Fruit fly (Drosophila melanogaster) whole organism, embryonic: Measurements from ENCODE around the gene Tis11.

Source experiments
- ATbp ChIP-seq: fragments of 200-800 bp; sonication (Bioruptor generic); optimal IDR thresholded peaks from 2 replicates; lab custom pipeline; 2017; ENCODE audit warnings: missing biosample characterization, mild to moderate bottlenecking, missing genetic modification characterization, missing genetic modification reagents
- Aef1 ChIP-seq: fragments of 200-800 bp; sonication (Bioruptor generic); IDR thresholded peaks from 3 replicates; pipeline ENCODE4 v1.3.6; 2022; ENCODE audit warnings: missing biosample characterization, missing genetic modification characterization
- Atf-2 ChIP-seq: fragments of 200-800 bp; sonication (Bioruptor generic); optimal IDR thresholded peaks from 2 replicates; lab custom pipeline; 2016; ENCODE audit warnings: missing biosample characterization, missing genetic modification characterization
- CG10321 ChIP-seq: fragments of 200-800 bp; sonication (Bioruptor generic); IDR thresholded peaks from 2 replicates; pipeline ENCODE4 v1.3.6; 2022; ENCODE audit warnings: missing biosample characterization, missing genetic modification characterization
- CG10462 ChIP-seq: fragments of 200-800 bp; sonication (Bioruptor generic); optimal IDR thresholded peaks from 2 replicates; lab custom pipeline; 2016; ENCODE audit warnings: missing biosample characterization, missing genetic modification characterization
- CG11247 ChIP-seq: fragments of 200-800 bp; sonication (Bioruptor generic); IDR thresholded peaks from 2 replicates; pipeline ENCODE4 v1.3.6; 2022; ENCODE audit warnings: missing biosample characterization, missing genetic modification characterization
- CG1603 ChIP-seq: fragments of 200-800 bp; sonication (Bioruptor generic); optimal IDR thresholded peaks from 2 replicates; lab custom pipeline; 2019; ENCODE audit warnings: missing biosample characterization, mild to moderate bottlenecking, missing genetic modification characterization, moderate library complexity
- CG17186 ChIP-seq: fragments of 200-800 bp; sonication (Bioruptor generic); optimal IDR thresholded peaks from 3 replicates; lab custom pipeline; 2017; ENCODE audit warnings: missing biosample characterization, missing genetic modification reagents, missing genetic modification characterization
- CG1792 ChIP-seq: fragments of 200-800 bp; sonication (Bioruptor generic); optimal IDR thresholded peaks from 2 replicates; lab custom pipeline; 2016; ENCODE audit warnings: missing biosample characterization, missing genetic modification characterization
- CG2199 ChIP-seq: fragments of 200-800 bp; sonication (Bioruptor generic); IDR thresholded peaks from 3 replicates; pipeline ENCODE4 v1.3.6; 2022; ENCODE audit warnings: missing biosample characterization, missing genetic modification characterization
- CG31388 ChIP-seq: fragments of 200-800 bp; sonication (Bioruptor generic); optimal IDR thresholded peaks from 2 replicates; lab custom pipeline; 2016; ENCODE audit warnings: missing biosample characterization, missing genetic modification characterization
- CG32532 ChIP-seq: fragments of 200-800 bp; sonication (Bioruptor generic); IDR thresholded peaks from 2 replicates; pipeline ENCODE4 v1.3.6; 2022; ENCODE audit warnings: missing biosample characterization, missing genetic modification characterization
- CG33213 ChIP-seq: fragments of 200-800 bp; sonication (Bioruptor generic); optimal IDR thresholded peaks from 3 replicates; lab custom pipeline; 2016; ENCODE audit warnings: missing biosample characterization, missing genetic modification characterization
- CG34422 ChIP-seq: fragments of 200-800 bp; sonication (Bioruptor generic); IDR thresholded peaks from 3 replicates; pipeline ENCODE4 v1.3.6; 2022; ENCODE audit warnings: missing biosample characterization, missing genetic modification characterization
- CG4730 ChIP-seq: fragments of 200-800 bp; sonication (Bioruptor generic); IDR thresholded peaks from 2 replicates; pipeline ENCODE4 v1.3.6; 2022; ENCODE audit warnings: missing biosample characterization, missing genetic modification characterization
- CG8290 ChIP-seq, 3 experiments: fragments of 200-800 bp; sonication (Bioruptor generic); optimal IDR thresholded peaks; 2 replicates each; lab custom pipeline; 2016 to 2019; ENCODE audit warnings: missing biosample characterization in 3 of 3, missing genetic modification characterization in 3 of 3, mild to moderate bottlenecking in 2 of 3, moderate library complexity in 1 of 3
- D19A ChIP-seq: fragments of 200-800 bp; optimal IDR thresholded peaks from 3 replicates; lab custom pipeline; 2019; ENCODE audit warnings: missing biosample characterization, mild to moderate bottlenecking, missing genetic modification characterization, moderate library complexity
- Fer3 ChIP-seq: fragments of 200-800 bp; sonication (Bioruptor generic); optimal IDR thresholded peaks from 2 replicates; lab custom pipeline; 2018; ENCODE audit warnings: missing biosample characterization, mild to moderate bottlenecking, missing genetic modification characterization, moderate library complexity
- GATAe ChIP-seq: fragments of 200-800 bp; sonication (Bioruptor generic); conservative IDR thresholded peaks from 2 replicates; pipeline ENCODE4 v1.3.6; 2022; ENCODE audit warnings: missing biosample characterization, missing genetic modification characterization
- HmgZ ChIP-seq: fragments of 200-800 bp; sonication (Bioruptor generic); optimal IDR thresholded peaks from 2 replicates; lab custom pipeline; 2018; ENCODE audit warnings: missing biosample characterization, mild to moderate bottlenecking, missing genetic modification characterization
- Hmr ChIP-seq: fragments of 200-800 bp; sonication (Bioruptor generic); optimal IDR thresholded peaks from 3 replicates; lab custom pipeline; 2017; ENCODE audit warnings: mild to moderate bottlenecking, missing biosample characterization, missing genetic modification reagents, missing genetic modification characterization
- Hsf ChIP-seq: fragments of 200-800 bp; sonication (Bioruptor generic); optimal IDR thresholded peaks from 3 replicates; lab custom pipeline; 2016; ENCODE audit warnings: missing biosample characterization, missing genetic modification characterization
- Kr ChIP-seq: fragments of 200-800 bp; sonication (Bioruptor generic); optimal IDR thresholded peaks from 2 replicates; lab custom pipeline; 2017; ENCODE audit warnings: missing biosample characterization, mild to moderate bottlenecking, missing genetic modification characterization
- NC2α ChIP-seq: fragments of 200-800 bp; sonication (Bioruptor generic); optimal IDR thresholded peaks from 2 replicates; lab custom pipeline; 2016; ENCODE audit warnings: missing biosample characterization, missing genetic modification characterization
- NFAT ChIP-seq: fragments of 200-800 bp; sonication (Bioruptor generic); IDR thresholded peaks from 2 replicates; pipeline ENCODE4 v1.3.6; 2022; ENCODE audit warnings: missing biosample characterization, missing genetic modification characterization
- Oli ChIP-seq: fragments of 200-800 bp; sonication (Bioruptor generic); optimal IDR thresholded peaks from 2 replicates; lab custom pipeline; 2018; ENCODE audit warnings: missing biosample characterization, mild to moderate bottlenecking, missing genetic modification characterization, moderate library complexity
- Pdp1 ChIP-seq, 2 experiments: fragments of 200-800 bp; sonication (Bioruptor generic); optimal IDR thresholded peaks; 3 replicates each; lab custom pipeline; 2016; ENCODE audit warnings: missing biosample characterization in 2 of 2, missing genetic modification characterization in 2 of 2, mild to moderate bottlenecking in 1 of 2, moderate library complexity in 1 of 2
- TFAM ChIP-seq: fragments of 200-800 bp; sonication (Bioruptor generic); optimal IDR thresholded peaks from 2 replicates; lab custom pipeline; 2017; ENCODE audit warnings: missing biosample characterization, missing genetic modification characterization, inconsistent platforms
- ara ChIP-seq: fragments of 200-800 bp; sonication (Bioruptor generic); IDR thresholded peaks from 2 replicates; pipeline ENCODE4 v1.3.6; 2022; ENCODE audit warnings: missing biosample characterization, missing genetic modification characterization
- bbx ChIP-seq: fragments of 200-800 bp; sonication (Bioruptor generic); IDR thresholded peaks from 2 replicates; pipeline ENCODE4 v1.3.6; 2022; ENCODE audit warnings: missing biosample characterization, missing genetic modification characterization; ENCODE audit not compliant: partially characterized antibody
- chif ChIP-seq, 2 experiments: fragments of 200-800 bp; sonication (Bioruptor generic); optimal IDR thresholded peaks; 3 replicates each; lab custom pipeline; 2016; ENCODE audit warnings: missing biosample characterization in 2 of 2, missing genetic modification characterization in 2 of 2
- chinmo ChIP-seq: fragments of 200-800 bp; sonication (Bioruptor generic); IDR thresholded peaks from 4 replicates; pipeline ENCODE4 v1.3.6; 2022; ENCODE audit warnings: missing biosample characterization, missing genetic modification characterization; ENCODE audit not compliant: partially characterized antibody
- gfzf ChIP-seq: fragments of 200-800 bp; sonication (Bioruptor generic); optimal IDR thresholded peaks from 2 replicates; lab custom pipeline; 2016; ENCODE audit warnings: missing biosample characterization, mild to moderate bottlenecking, missing genetic modification characterization, moderate library complexity
- gsb-n ChIP-seq: fragments of 200-800 bp; sonication (Bioruptor generic); optimal IDR thresholded peaks from 3 replicates; lab custom pipeline; 2018; ENCODE audit warnings: missing biosample characterization, mild to moderate bottlenecking, missing genetic modification characterization
- inv ChIP-seq: fragments of 200-800 bp; sonication (Bioruptor generic); IDR thresholded peaks from 2 replicates; pipeline ENCODE4 v1.3.6; 2022; ENCODE audit warnings: missing biosample characterization, missing genetic modification characterization; ENCODE audit not compliant: partially characterized antibody
- jing ChIP-seq: fragments of 200-800 bp; sonication (Bioruptor generic); optimal IDR thresholded peaks from 2 replicates; lab custom pipeline; 2018; ENCODE audit warnings: missing biosample characterization, mild to moderate bottlenecking, missing genetic modification characterization
- knrl ChIP-seq: fragments of 200-800 bp; sonication (Bioruptor generic); IDR thresholded peaks from 3 replicates; pipeline ENCODE4 v1.3.6; 2022; ENCODE audit warnings: missing biosample characterization, missing genetic modification characterization; ENCODE audit not compliant: partially characterized antibody
- lab ChIP-seq: fragments of 200-800 bp; sonication (Bioruptor generic); optimal IDR thresholded peaks from 3 replicates; lab custom pipeline; 2017; ENCODE audit warnings: missing biosample characterization, missing genetic modification characterization, mild to moderate bottlenecking, moderate library complexity, missing genetic modification reagents
- luna ChIP-seq: fragments of 200-800 bp; sonication (Bioruptor generic); optimal IDR thresholded peaks from 2 replicates; lab custom pipeline; 2016; ENCODE audit warnings: missing biosample characterization, missing genetic modification characterization
- nau ChIP-seq: fragments of 200-800 bp; sonication (Bioruptor generic); optimal IDR thresholded peaks from 3 replicates; lab custom pipeline; 2017; ENCODE audit warnings: missing biosample characterization, mild to moderate bottlenecking, missing genetic modification characterization, missing genetic modification reagents
- otp ChIP-seq: fragments of 200-800 bp; sonication (Bioruptor generic); IDR thresholded peaks from 3 replicates; pipeline ENCODE4, ENCODE4 v1.3.6; 2022; ENCODE audit warnings: missing biosample characterization, missing genetic modification characterization
- pan ChIP-seq, 4 experiments: fragments of >200 bp in 3 of 4; fragments of 200-800 bp in 1 of 4; sonication (Bioruptor generic) in 1 of 4; optimal IDR thresholded peaks in 3 of 4; IDR thresholded peaks in 1 of 4; 2 replicates each; pipeline versions ENCODE4 v1.3.6 to Lab custom; 2017 to 2022; ENCODE audit warnings: missing biosample characterization in 2 of 4, missing genetic modification characterization in 2 of 4, mixed read lengths in 1 of 4
- pho ChIP-seq: fragments of 200-800 bp; sonication (Bioruptor generic); optimal IDR thresholded peaks from 2 replicates; lab custom pipeline; 2016; ENCODE audit warnings: missing biosample characterization, missing genetic modification characterization
- ro ChIP-seq: fragments of 200-800 bp; sonication (Bioruptor generic); IDR thresholded peaks from 2 replicates; pipeline ENCODE4 v1.3.6; 2022; ENCODE audit warnings: missing biosample characterization, missing genetic modification characterization
- run ChIP-seq: fragments of 200-800 bp; sonication (Bioruptor generic); optimal IDR thresholded peaks from 3 replicates; lab custom pipeline; 2018; ENCODE audit warnings: missing biosample characterization, mild to moderate bottlenecking, missing genetic modification characterization
- seq ChIP-seq: fragments of 200-800 bp; sonication (Bioruptor generic); IDR thresholded peaks from 2 replicates; pipeline ENCODE4 v1.3.6; 2022; ENCODE audit warnings: missing biosample characterization, missing genetic modification characterization
- sqz ChIP-seq: fragments of 200-800 bp; sonication (Bioruptor generic); optimal IDR thresholded peaks from 3 replicates; lab custom pipeline; 2018; ENCODE audit warnings: missing biosample characterization, mild to moderate bottlenecking, missing genetic modification characterization
- trh ChIP-seq: fragments of 200-800 bp; sonication (Bioruptor generic); optimal IDR thresholded peaks from 2 replicates; lab custom pipeline; 2016; ENCODE audit warnings: missing biosample characterization, missing genetic modification characterization

Gene Tis11

DNA sequence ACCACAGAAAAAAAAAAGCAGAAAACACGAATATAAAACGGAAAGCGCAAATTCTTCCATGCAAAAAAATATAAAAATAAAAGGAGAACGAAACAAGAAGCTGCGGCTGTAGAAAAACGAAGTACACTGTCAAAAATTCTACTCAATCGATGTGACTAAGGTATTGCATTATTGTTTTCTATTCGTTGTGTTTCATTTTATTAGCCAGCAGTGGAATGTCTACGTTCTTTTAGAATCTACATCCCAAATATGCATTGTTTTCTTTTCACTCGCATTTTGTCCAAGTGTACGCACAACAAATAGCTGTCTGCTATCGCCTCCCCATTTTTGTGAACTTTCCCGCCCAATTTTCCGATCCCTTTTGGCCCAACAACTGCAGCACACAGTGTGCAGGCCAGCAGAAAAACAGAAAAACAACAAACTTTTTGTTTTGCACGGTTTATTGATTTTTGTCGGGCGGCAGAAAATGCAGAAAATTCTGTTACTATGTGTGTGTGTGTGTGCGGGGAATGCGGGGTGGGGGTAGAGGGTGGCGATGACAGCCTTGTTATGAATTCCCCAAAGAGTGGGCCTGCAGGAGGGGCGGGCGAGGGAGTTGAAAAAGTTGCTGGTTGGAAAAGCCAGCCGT, 60.1 kb downstream of the Tis11 start (continued):
- TF ChIP-seq Oli (tag; lab: Kevin White, UChicago) (peak; percentile 76), inv (GFP tag; lab: Robert Waterston, UW) (no peak), chinmo (GFP tag; lab: Robert Waterston, UW) (no peak), GATAe (no peak), CG8290 (GFP tag; optimal IDR thresholded peaks at IDR 0.05; lab: Kevin White, UChicago) (no peak), CG8290 (tag; optimal IDR thresholded peaks at IDR 0.05; lab: Kevin White, UChicago) (peak in 1 of 2 experiments; percentile 80), CG10321 (GFP tag; lab: Robert Waterston, UW) (no peak), Aef1 (GFP tag; lab: Robert Waterston, UW) (0 out of 3 replicates have a peak, but pooled peaks have one; percentile 35), bbx (GFP tag; lab: Robert Waterston, UW) (no peak), CG31388 (GFP tag; lab: Kevin White, UChicago) (peak; percentile 71), CG11247 (GFP tag; lab: Robert Waterston, UW) (peak; percentile 12; the same call in 1 of the 2 replicates), CG32532 (GFP tag; lab: Robert Waterston, UW) (peak; percentile 70), gsb-n (tag; lab: Kevin White, UChicago) (peak; percentile 31), run (peak; percentile 15), CG1603 (peak; percentile 79), ro (GFP tag; lab: Robert Waterston, UW) (no peak), CG34422 (GFP tag; lab: Robert Waterston, UW) (peak; percentile 41; the same call in 1 of the 3 replicates), D19A (tag; lab: Kevin White, UChicago) (peak; percentile 41), CG4730 (GFP tag; lab: Robert Waterston, UW) (peak; percentile 56), gfzf (GFP tag; lab: Kevin White, UChicago) (no peak), CG33213 (GFP tag; lab: Kevin White, UChicago) (peak; percentile 56), CG1792 (GFP tag; lab: Kevin White, UChicago) (peak; percentile 30), trh (GFP tag; lab: Kevin White, UChicago) (no peak), pho (GFP tag; lab: Kevin White, UChicago) (peak; percentile 69), Hmr (GFP tag; lab: Kevin White, UChicago) (peak; percentile 71)
- TF ChIP-seq, all 482 proteins: peak for 315

- no peak for TF ChIP-seq Pdp1 (GFP tag; optimal IDR thresholded peaks at IDR 0.05; lab: Kevin White, UChicago)
- TF ChIP-seq CG17186 (GFP tag; lab: Kevin White, UChicago) = no peak
- TF ChIP-seq sqz (GFP tag; lab: Kevin White, UChicago) = peak; percentile 19
- TF ChIP-seq Fer3 = no peak
- TF ChIP-seq luna (GFP tag; lab: Kevin White, UChicago) = no peak
- no peak for TF ChIP-seq Hsf
- no peak for TF ChIP-seq NFAT (GFP tag; lab: Robert Waterston, UW)
- TF ChIP-seq otp = no peak
- no peak for TF ChIP-seq Kr (GFP tag; lab: Kevin White, UChicago)
- TF ChIP-seq TFAM (GFP tag; lab: Kevin White, UChicago) = no peak
- TF ChIP-seq lab (GFP tag; lab: Kevin White, UChicago) = no peak
- TF ChIP-seq nau = no peak
- no peak for TF ChIP-seq ATbp (GFP tag; lab: Kevin White, UChicago)
- no peak for TF ChIP-seq Oli (tag; lab: Kevin White, UChicago)
- TF ChIP-seq seq (GFP tag; lab: Robert Waterston, UW) = no peak
- TF ChIP-seq jing (GFP tag; lab: Kevin White, UChicago) = no peak
- no peak for TF ChIP-seq knrl (GFP tag; lab: Robert Waterston, UW)
- no peak for TF ChIP-seq NC2α
- TF ChIP-seq CG2199 (GFP tag; lab: Robert Waterston, UW) = 0 out of 3 replicates have a peak, but pooled peaks have one; percentile 35
- TF ChIP-seq pan (optimal IDR thresholded peaks at IDR 0.05; lab: Kevin White, UChicago) = no peak
- TF ChIP-seq pan (GFP tag; optimal IDR thresholded peaks at IDR 0.05 in 1 of 2, IDR thresholded peaks at IDR 0.05 in 1 of 2) = peak in 1 of 2 experiments; percentile 17
- TF ChIP-seq ara (GFP tag; lab: Robert Waterston, UW) = no peak
- TF ChIP-seq CG10462 (GFP tag; lab: Kevin White, UChicago) = no peak
- TF ChIP-seq HmgZ = no peak
- no peak for TF ChIP-seq Atf-2
- TF ChIP-seq chif (GFP tag; optimal IDR thresholded peaks at IDR 0.05; lab: Kevin White, UChicago) = no peak
Observed at dm6 chrX:12719940-12720355, 60.7 kb downstream of the Tis11 start.
